Fruit fly (Drosophila melanogaster) whole organism, adult: ENCODE measurements around the gene BoYb.

Experiments used
- CG1620 ChIP-seq: fragments of 200-800 bp; sonication (Bioruptor generic); optimal IDR thresholded peaks from 2 replicates; lab custom pipeline; 2016; ENCODE audit warnings: missing biosample characterization, missing genetic modification characterization
- Clk ChIP-seq: fragments of 200-800 bp; sonication (Bioruptor generic); optimal IDR thresholded peaks from 2 replicates; lab custom pipeline; 2017; ENCODE audit warnings: missing biosample characterization, missing genetic modification characterization
- bab1 ChIP-seq: fragments of 200-800 bp; sonication (Bioruptor generic); optimal IDR thresholded peaks from 3 replicates; lab custom pipeline; 2019; ENCODE audit warnings: missing biosample characterization, mild to moderate bottlenecking, missing genetic modification characterization, moderate library complexity
- kay ChIP-seq: fragments of 200-800 bp; sonication (Bioruptor generic); peaks from one replicate; lab custom pipeline; 2016; ENCODE audit warnings: missing biosample characterization, missing genetic modification characterization, borderline replicate concordance

dm6 chr3L:22887677-22888076 lies 14.0 kb upstream of the BoYb start:
- TF ChIP-seq bab1 (GFP tag; lab: Kevin White, UChicago) (no peak), CG1620 (GFP tag; lab: Kevin White, UChicago) (no peak), kay (no peak), Clk (no peak)
